Fruit fly (Drosophila melanogaster) S2 (cell line): ENCODE results near the gene sv.

Source experiments
- CG8478 ChIP-seq: fragments of >200 bp; optimal IDR thresholded peaks from 2 replicates; lab custom pipeline; 2018
- CTCF ChIP-seq, 2 experiments: fragments of >200 bp; optimal IDR thresholded peaks; 2 replicates each; lab custom pipeline; 2018

The sv gene

dm6 chr4:1106114-1106513 lies 17.5 kb downstream of the sv start:
- no peak for TF ChIP-seq CG8478 (lab: Kevin White, UChicago)
- no peak for TF ChIP-seq CTCF (optimal IDR thresholded peaks at IDR 0.05; lab: Kevin White, UChicago)

- TF ChIP-seq CG8478 (lab: Kevin White, UChicago) (no peak), CTCF (optimal IDR thresholded peaks at IDR 0.05; lab: Kevin White, UChicago) (peak; percentile 80 to 85)
Measured at dm6 chr4:1112867-1113769, 24.5 kb downstream of the sv start.

dm6 chr4:1115299-1115698 lies 26.7 kb downstream of the sv start:
- TF ChIP-seq CTCF (optimal IDR thresholded peaks at IDR 0.05; lab: Kevin White, UChicago): no peak
- TF ChIP-seq CG8478 (lab: Kevin White, UChicago): no peak

- TF ChIP-seq CTCF (optimal IDR thresholded peaks at IDR 0.05; lab: Kevin White, UChicago): no peak
- TF ChIP-seq CG8478 (lab: Kevin White, UChicago): no peak
Measured at dm6 chr4:1121888-1122287, 33.3 kb downstream of the sv start.

dm6 chr4:1122658-1123606 lies 34.3 kb downstream of the sv start, which contains the start of gene Cals:
Gene Cals (minus strand): TSS chr4:1123357.
- TF ChIP-seq CTCF (optimal IDR thresholded peaks at IDR 0.05; lab: Kevin White, UChicago) (no peak), CG8478 (lab: Kevin White, UChicago) (no peak)

dm6 chr4:1123769-1124493 lies 35.3 kb downstream of the sv start, which contains the start of gene Arf4:
Gene Arf4 (plus strand): TSS chr4:1124167.
- TF ChIP-seq CTCF (optimal IDR thresholded peaks at IDR 0.05; lab: Kevin White, UChicago): no peak
- TF ChIP-seq CG8478 (lab: Kevin White, UChicago): no peak

dm6 chr4:1124494-1124780 lies 35.8 kb downstream of the sv start:
- TF ChIP-seq CG8478 (lab: Kevin White, UChicago): no peak
- TF ChIP-seq CTCF (optimal IDR thresholded peaks at IDR 0.05; lab: Kevin White, UChicago): no peak

dm6 chr4:1126290-1126689 lies 37.7 kb downstream of the sv start, which contains the start of gene CG11155:
Gene CG11155 (plus strand): TSS chr4:1126602.
- TF ChIP-seq CG8478 (lab: Kevin White, UChicago): no peak

- TF ChIP-seq CG8478 (lab: Kevin White, UChicago) (no peak), CTCF (optimal IDR thresholded peaks at IDR 0.05; lab: Kevin White, UChicago) (no peak)
Measured at dm6 chr4:1127000-1127399, 38.4 kb downstream of the sv start.

- TF ChIP-seq CG8478 (lab: Kevin White, UChicago) (no peak), CTCF (optimal IDR thresholded peaks at IDR 0.05; lab: Kevin White, UChicago) (no peak)
Measured at dm6 chr4:1144715-1145114, 56.1 kb downstream of the sv start.

dm6 chr4:1146456-1146855 lies 57.9 kb downstream of the sv start:
- no peak for TF ChIP-seq CG8478 (lab: Kevin White, UChicago)
- no peak for TF ChIP-seq CTCF (optimal IDR thresholded peaks at IDR 0.05; lab: Kevin White, UChicago)

- TF ChIP-seq CTCF (optimal IDR thresholded peaks at IDR 0.05; lab: Kevin White, UChicago) (no peak), CG8478 (lab: Kevin White, UChicago) (no peak)
Measured at dm6 chr4:1147166-1147565, 58.6 kb downstream of the sv start, which contains the start of gene Kif3C. Gene Kif3C (plus strand): TSS chr4:1147466.

- TF ChIP-seq CTCF (optimal IDR thresholded peaks at IDR 0.05; lab: Kevin White, UChicago) (no peak), CG8478 (lab: Kevin White, UChicago) (no peak)
Measured at dm6 chr4:1147966-1148541, 59.5 kb downstream of the sv start.

dm6 chr4:1156278-1156677 lies 67.7 kb downstream of the sv start:
- no peak for TF ChIP-seq CG8478 (lab: Kevin White, UChicago)
